Worm (Caenorhabditis elegans) whole organism, mixed stage, embryonic: ENCODE data around the gene zyg-12.

Experiments
- M03D4.4 ChIP-seq: sonication (generic microtip); optimal IDR thresholded peaks from 2 replicates; lab custom pipeline; 2017; ENCODE audit warnings: mild to moderate bottlenecking, missing genetic modification characterization, missing compliant biosample characterization
- bed-3 ChIP-seq: fragments of 200-800 bp; sonication (Bioruptor generic); optimal IDR thresholded peaks from 3 replicates; lab custom pipeline; 2018; ENCODE audit warnings: mild to moderate bottlenecking, missing genetic modification characterization, moderate library complexity, missing compliant biosample characterization
- blmp-1 ChIP-seq: fragments of 150-350 bp; optimal IDR thresholded peaks from 2 replicates; lab custom pipeline; 2014; ENCODE audit warnings: missing biosample characterization, missing genetic modification characterization
- ceh-39 ChIP-seq: fragments of 150-350 bp; optimal IDR thresholded peaks from 2 replicates; lab custom pipeline; 2014; ENCODE audit warnings: missing biosample characterization, missing genetic modification characterization
- ceh-43 ChIP-seq: fragments of 200-800 bp; sonication (Bioruptor generic); optimal IDR thresholded peaks from 2 replicates; lab custom pipeline; 2018; ENCODE audit warnings: mild to moderate bottlenecking, missing genetic modification characterization, moderate library complexity, missing compliant biosample characterization
- ceh-83 ChIP-seq: fragments of 200-800 bp; sonication (Bioruptor generic); optimal IDR thresholded peaks from 2 replicates; lab custom pipeline; 2018; ENCODE audit warnings: mild to moderate bottlenecking, missing genetic modification characterization, missing compliant biosample characterization
- ces-1 ChIP-seq: fragments of 150-350 bp; optimal IDR thresholded peaks from 2 replicates; lab custom pipeline; 2014; ENCODE audit warnings: missing biosample characterization, missing genetic modification reagents, missing genetic modification characterization
- cnd-1 ChIP-seq: fragments of 200-800 bp; sonication (Bioruptor generic); optimal IDR thresholded peaks from 2 replicates; lab custom pipeline; 2018; ENCODE audit warnings: mild to moderate bottlenecking, missing genetic modification characterization, missing compliant biosample characterization
- drap-1 ChIP-seq: fragments of 200-800 bp; sonication (Bioruptor generic); optimal IDR thresholded peaks from 3 replicates; lab custom pipeline; 2018; ENCODE audit warnings: mild to moderate bottlenecking, missing genetic modification characterization, missing compliant biosample characterization
- elt-1 ChIP-seq: sonication (generic microtip); optimal IDR thresholded peaks from 2 replicates; lab custom pipeline; 2017; ENCODE audit warnings: missing genetic modification characterization, mild to moderate bottlenecking, missing compliant biosample characterization, antibody characterized with exemption, moderate library complexity, borderline replicate concordance; ENCODE audit not compliant: insufficient read depth
- elt-3 ChIP-seq: fragments of 150-350 bp; optimal IDR thresholded peaks from 2 replicates; lab custom pipeline; 2014; ENCODE audit warnings: missing biosample characterization, missing genetic modification characterization
- flh-1 ChIP-seq: fragments of 200-800 bp; sonication (Bioruptor generic); optimal IDR thresholded peaks from 2 replicates; lab custom pipeline; 2018; ENCODE audit warnings: mild to moderate bottlenecking, missing genetic modification characterization, moderate library complexity, missing compliant biosample characterization
- ham-2 ChIP-seq: fragments of 200-800 bp; sonication (Bioruptor generic); optimal IDR thresholded peaks from 2 replicates; lab custom pipeline; 2018; ENCODE audit warnings: mild to moderate bottlenecking, missing genetic modification characterization, missing compliant biosample characterization
- hlh-1 ChIP-seq: fragments of 150-350 bp; optimal IDR thresholded peaks from 2 replicates; lab custom pipeline; 2014; ENCODE audit warnings: missing biosample characterization, missing genetic modification reagents, missing genetic modification characterization
- lin-13 ChIP-seq: fragments of 150-350 bp; optimal IDR thresholded peaks from 2 replicates; lab custom pipeline; 2014; ENCODE audit warnings: missing biosample characterization, missing genetic modification characterization
- lin-32 ChIP-seq: fragments of 200-800 bp; sonication (Bioruptor generic); optimal IDR thresholded peaks from 2 replicates; lab custom pipeline; 2018; ENCODE audit warnings: mild to moderate bottlenecking, missing genetic modification characterization, missing compliant biosample characterization
- mab-5 ChIP-seq: fragments of 150-350 bp; optimal IDR thresholded peaks from 2 replicates; lab custom pipeline; 2014; ENCODE audit warnings: missing biosample characterization, missing genetic modification characterization
- mep-1 ChIP-seq: fragments of 150-350 bp; optimal IDR thresholded peaks from 2 replicates; lab custom pipeline; 2017; ENCODE audit warnings: missing biosample characterization, missing genetic modification reagents, missing genetic modification characterization, inconsistent platforms
- mls-2 ChIP-seq: sonication (generic microtip); optimal IDR thresholded peaks from 2 replicates; lab custom pipeline; 2016; ENCODE audit warnings: mild to moderate bottlenecking, missing genetic modification characterization, moderate library complexity, missing compliant biosample characterization
- nhr-12 ChIP-seq: fragments of 150-350 bp; optimal IDR thresholded peaks from 2 replicates; lab custom pipeline; 2014; ENCODE audit warnings: missing biosample characterization, missing genetic modification characterization
- nhr-2 ChIP-seq: fragments of 150-350 bp; optimal IDR thresholded peaks from 2 replicates; lab custom pipeline; 2014; ENCODE audit warnings: missing biosample characterization, missing genetic modification characterization
- nhr-237 ChIP-seq: fragments of 150-350 bp; optimal IDR thresholded peaks from 2 replicates; lab custom pipeline; 2014; ENCODE audit warnings: missing biosample characterization, missing genetic modification characterization
- nhr-28 ChIP-seq: fragments of 150-350 bp; optimal IDR thresholded peaks from 2 replicates; lab custom pipeline; 2014; ENCODE audit warnings: missing biosample characterization, missing genetic modification characterization
- nhr-76 ChIP-seq: sonication (generic microtip); optimal IDR thresholded peaks from 2 replicates; lab custom pipeline; 2017; ENCODE audit warnings: missing biosample characterization, missing genetic modification characterization
- pha-4 ChIP-seq: fragments of 150-350 bp; optimal IDR thresholded peaks from 2 replicates; lab custom pipeline; 2018; ENCODE audit warnings: missing biosample characterization, missing genetic modification reagents, missing genetic modification characterization
- sem-2 ChIP-seq: fragments of 200-800 bp; sonication (Bioruptor generic); optimal IDR thresholded peaks from 2 replicates; lab custom pipeline; 2018; ENCODE audit warnings: mild to moderate bottlenecking, missing genetic modification characterization, missing compliant biosample characterization
- snpc-4 ChIP-seq: fragments of 150-350 bp; optimal IDR thresholded peaks from 2 replicates; lab custom pipeline; 2014; ENCODE audit warnings: missing biosample characterization, missing genetic modification characterization
- sptf-1 ChIP-seq: sonication (generic microtip); optimal IDR thresholded peaks from 2 replicates; lab custom pipeline; 2017; ENCODE audit warnings: mild to moderate bottlenecking, missing genetic modification characterization, moderate library complexity, missing compliant biosample characterization
- unc-120 ChIP-seq: sonication (generic microtip); optimal IDR thresholded peaks from 2 replicates; lab custom pipeline; 2017; ENCODE audit warnings: missing genetic modification characterization, missing compliant biosample characterization; ENCODE audit not compliant: poor library complexity, severe bottlenecking
- unc-39 ChIP-seq: fragments of 150-350 bp; optimal IDR thresholded peaks from 2 replicates; lab custom pipeline; 2014; ENCODE audit warnings: missing biosample characterization, missing genetic modification characterization
- unc-62 ChIP-seq: fragments of 150-350 bp; optimal IDR thresholded peaks from 2 replicates; lab custom pipeline; 2014; ENCODE audit warnings: missing biosample characterization, missing genetic modification reagents, missing genetic modification characterization
- zip-8 ChIP-seq: fragments of 150-350 bp; optimal IDR thresholded peaks from 2 replicates; lab custom pipeline; 2014; ENCODE audit warnings: missing biosample characterization, missing genetic modification characterization
- ztf-11 ChIP-seq: fragments of 150-350 bp; optimal IDR thresholded peaks from 2 replicates; lab custom pipeline; 2014; ENCODE audit warnings: missing biosample characterization, missing genetic modification characterization

The zyg-12 gene

ce11 chrII:4968863-4969262, 19.2 kb downstream of the zyg-12 start, which contains the start of gene shc-2:
shc-2 (plus strand) TSS chrII:4969163.
- TF ChIP-seq elt-1 (tag; lab: Kevin White, UChicago) (no peak), mab-5 (tag; lab: Kevin White, UChicago) (no peak), ceh-39 (tag; lab: Kevin White, UChicago) (no peak), sem-2 (GFP tag; lab: Kevin White, UChicago) (no peak), ztf-11 (no peak), ham-2 (GFP tag; lab: Kevin White, UChicago) (no peak), nhr-237 (no peak), drap-1 (no peak), nhr-2 (tag; lab: Kevin White, UChicago) (no peak), pha-4 (no peak)

DNA sequence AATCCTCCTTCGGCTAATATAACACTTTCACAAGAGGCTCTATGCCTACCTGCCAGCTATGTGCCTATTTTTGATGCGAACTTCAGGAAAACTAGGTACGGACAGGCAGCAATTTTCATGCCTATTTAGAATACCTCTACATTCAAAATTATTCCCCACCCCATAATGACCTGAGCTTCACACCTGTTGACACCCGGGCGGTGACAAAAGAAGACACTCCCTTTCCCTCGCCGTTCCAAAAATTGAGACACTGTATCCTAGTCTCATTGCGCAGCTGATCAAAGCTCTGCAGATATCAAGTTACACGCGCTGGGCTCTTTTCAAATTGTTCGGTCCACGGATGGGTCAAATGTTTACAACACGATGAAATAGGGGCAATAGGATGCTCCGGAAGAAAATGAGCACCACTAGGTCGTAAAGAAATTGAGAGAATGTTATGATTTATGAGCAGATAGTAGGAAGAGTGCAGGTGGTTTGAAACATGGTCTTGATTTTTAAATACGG, 24.8 kb downstream of the zyg-12 start:
- TF ChIP-seq nhr-76 (no peak), lin-32 (GFP tag; lab: Kevin White, UChicago) (peak; percentile 54)

DNA sequence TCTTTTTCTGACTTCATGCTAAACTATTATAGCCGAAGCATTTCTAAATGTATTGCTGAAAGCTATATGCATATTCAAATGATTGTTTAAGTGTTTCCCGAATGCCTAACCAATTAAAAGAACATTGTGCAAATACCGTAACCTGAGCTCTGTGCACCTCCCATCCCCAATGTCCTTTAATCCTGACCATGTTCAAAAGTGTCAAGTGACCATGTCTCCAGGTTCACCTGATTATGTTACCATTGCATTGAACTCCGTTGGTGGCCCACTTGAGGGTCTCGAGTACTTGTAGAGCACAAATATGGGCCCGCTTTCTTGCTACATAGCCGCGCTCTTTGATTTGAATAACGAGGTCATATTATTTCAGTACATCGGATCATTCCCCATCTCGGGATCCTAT, 25.6 kb downstream of the zyg-12 start:
- TF ChIP-seq nhr-2 (tag; lab: Kevin White, UChicago), result peak; percentile 67
- TF ChIP-seq blmp-1 (tag; lab: Kevin White, UChicago), result no peak
- no peak for TF ChIP-seq sptf-1 (tag; lab: Kevin White, UChicago)
- no peak for TF ChIP-seq ceh-43 (GFP tag; lab: Kevin White, UChicago)
- TF ChIP-seq sem-2 (GFP tag; lab: Kevin White, UChicago), result no peak
- TF ChIP-seq cnd-1 (tag; lab: Kevin White, UChicago), result no peak
- TF ChIP-seq nhr-76, result no peak
- TF ChIP-seq ceh-83 (GFP tag; lab: Kevin White, UChicago), result no peak
- TF ChIP-seq nhr-28 (tag; lab: Kevin White, UChicago), result no peak
- TF ChIP-seq pha-4, result peak; percentile 24

DNA sequence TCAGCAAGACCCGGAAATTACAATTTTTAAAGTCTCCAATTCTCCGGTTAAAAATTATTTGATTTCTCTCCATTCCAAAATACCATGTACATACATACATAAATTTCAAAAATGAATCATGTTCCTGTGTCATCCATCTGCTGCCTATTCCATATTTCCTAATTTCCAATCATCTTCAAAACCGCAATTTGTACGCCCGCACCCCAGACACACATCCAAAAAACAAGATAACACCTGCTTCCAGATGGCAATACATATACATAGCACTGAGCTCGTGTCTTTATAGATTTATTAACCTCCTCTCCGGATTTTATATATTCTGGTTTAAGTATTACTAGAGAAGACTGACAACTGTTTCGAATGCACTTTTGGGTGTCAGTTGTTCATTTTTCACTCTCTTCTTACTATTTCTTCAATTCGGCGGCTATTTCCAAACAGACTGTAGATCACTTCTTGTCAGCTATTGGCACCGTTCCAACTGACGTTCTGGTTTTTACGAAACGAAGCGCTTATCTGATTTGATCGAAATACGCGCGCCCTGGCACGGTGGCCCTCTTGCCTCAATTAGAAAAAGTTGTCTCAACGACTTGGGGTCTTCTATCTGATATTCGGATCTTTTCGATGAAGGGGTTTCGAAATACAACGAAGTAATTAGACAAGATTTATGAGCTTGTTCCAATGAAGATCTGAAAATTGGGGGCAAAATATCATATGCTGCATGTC, 32.1 kb downstream of the zyg-12 start:
- TF ChIP-seq nhr-2 (tag; lab: Kevin White, UChicago) (no peak), zip-8 (no peak), hlh-1 (tag; lab: Kevin White, UChicago) (peak; percentile 21), ceh-43 (GFP tag; lab: Kevin White, UChicago) (no peak), elt-1 (tag; lab: Kevin White, UChicago) (no peak), mep-1 (tag; lab: Kevin White, UChicago) (no peak), ztf-11 (no peak), lin-32 (GFP tag; lab: Kevin White, UChicago) (peak; percentile 92), unc-39 (tag; lab: Kevin White, UChicago) (no peak), ceh-39 (tag; lab: Kevin White, UChicago) (no peak)
- TF ChIP-seq, all 35 proteins: peak for 2

ce11 chrII:4984151-4984550, 34.5 kb downstream of the zyg-12 start:
- TF ChIP-seq bed-3, result no peak
- TF ChIP-seq nhr-12 (tag; lab: Kevin White, UChicago), result no peak
- TF ChIP-seq nhr-237, result no peak
- TF ChIP-seq zip-8, result no peak
- TF ChIP-seq ceh-43 (GFP tag; lab: Kevin White, UChicago), result no peak
- no peak for TF ChIP-seq snpc-4
- TF ChIP-seq ces-1 (GFP tag; lab: Kevin White, UChicago), result no peak
- no peak for TF ChIP-seq lin-13 (tag; lab: Kevin White, UChicago)
- TF ChIP-seq mls-2 (tag; lab: Kevin White, UChicago), result no peak
- no peak for TF ChIP-seq drap-1
- TF ChIP-seq mab-5 (tag; lab: Kevin White, UChicago), result no peak
- no peak for TF ChIP-seq sem-2 (GFP tag; lab: Kevin White, UChicago)

- TF ChIP-seq nhr-237 (no peak), M03D4.4 (tag; lab: Kevin White, UChicago) (no peak), cnd-1 (tag; lab: Kevin White, UChicago) (no peak), mls-2 (tag; lab: Kevin White, UChicago) (no peak), elt-1 (tag; lab: Kevin White, UChicago) (peak; percentile 87), sem-2 (GFP tag; lab: Kevin White, UChicago) (no peak), elt-3 (tag; lab: Kevin White, UChicago) (no peak), unc-39 (tag; lab: Kevin White, UChicago) (no peak), ham-2 (GFP tag; lab: Kevin White, UChicago) (no peak), flh-1 (GFP tag; lab: Kevin White, UChicago) (no peak), lin-13 (tag; lab: Kevin White, UChicago) (no peak), ztf-11 (no peak), ceh-83 (GFP tag; lab: Kevin White, UChicago) (peak; percentile 58), nhr-2 (tag; lab: Kevin White, UChicago) (peak; percentile 93), blmp-1 (tag; lab: Kevin White, UChicago) (no peak), unc-120 (tag; lab: Kevin White, UChicago) (no peak), lin-32 (GFP tag; lab: Kevin White, UChicago) (no peak), sptf-1 (tag; lab: Kevin White, UChicago) (peak; percentile 1), nhr-28 (tag; lab: Kevin White, UChicago) (no peak), mab-5 (tag; lab: Kevin White, UChicago) (no peak), mep-1 (tag; lab: Kevin White, UChicago) (no peak), nhr-76 (no peak), unc-62 (peak; percentile 60), nhr-12 (tag; lab: Kevin White, UChicago) (no peak), ceh-39 (tag; lab: Kevin White, UChicago) (no peak), ces-1 (GFP tag; lab: Kevin White, UChicago) (peak; percentile 15), zip-8 (peak; percentile 82), hlh-1 (tag; lab: Kevin White, UChicago) (no peak)
Observed at ce11 chrII:4985961-4986503, 36.3 kb downstream of the zyg-12 start.
